In genomic region chrIII:2159152-2159551, ce11 we compare ENCODE assay signal across 1 worm cellular context.
TF ChIP-seq lines count a peak whose summit lies in the region.

No protein-coding gene starts in this region.

TF ChIP-seq in whole organism, L4 larva, 104 proteins besides CTCF, POLR2A, EP300 and RAD21 (continued from another document):
- TF ChIP-seq ztf-11 (tag; optimal IDR thresholded peaks at IDR 0.05; lab: Kevin White, UChicago) = no peak
- TF ChIP-seq unc-39 (tag; optimal IDR thresholded peaks at IDR 0.05; lab: Kevin White, UChicago) = no peak
- TF ChIP-seq lin-29 (GFP tag; IDR thresholded peaks at IDR 0.05; lab: Robert Waterston, UW) = no peak
- TF ChIP-seq duxl-1 (tag; optimal IDR thresholded peaks at IDR 0.05; lab: Kevin White, UChicago; ENCODE audit: poor library complexity) = no peak
- no peak for TF ChIP-seq hmg-1.1 (GFP tag; IDR thresholded peaks at IDR 0.05; lab: Robert Waterston, UW)
- no peak for TF ChIP-seq jun-1 (tag; optimal IDR thresholded peaks at IDR 0.05; lab: Kevin White, UChicago)
- TF ChIP-seq mxl-3 (GFP tag; optimal IDR thresholded peaks at IDR 0.05; lab: Kevin White, UChicago) = no peak
- no peak for TF ChIP-seq nhr-10 (tag; optimal IDR thresholded peaks at IDR 0.05; lab: Kevin White, UChicago)
- TF ChIP-seq ceh-62 (tag; optimal IDR thresholded peaks at IDR 0.05; lab: Kevin White, UChicago) = no peak
- TF ChIP-seq fos-1 (tag; optimal IDR thresholded peaks at IDR 0.05; lab: Kevin White, UChicago) = no peak
